Worm (Caenorhabditis elegans) whole organism, late embryonic: ENCODE data around the gene Y41C4A.11.

Source experiments
- K02D7.2 ChIP-seq: sonication (generic microtip); optimal IDR thresholded peaks from 2 replicates; lab custom pipeline; 2017; ENCODE audit warnings: mild to moderate bottlenecking, missing genetic modification characterization, missing compliant biosample characterization
- hlh-8 ChIP-seq: sonication (generic microtip); optimal IDR thresholded peaks from 2 replicates; lab custom pipeline; 2016; ENCODE audit warnings: missing genotype, missing genetic modification characterization, missing compliant biosample characterization
- lin-11 ChIP-seq: fragments of 200-800 bp; sonication (Bioruptor generic); optimal IDR thresholded peaks from 2 replicates; lab custom pipeline; 2018; ENCODE audit warnings: mild to moderate bottlenecking, missing genetic modification characterization, missing compliant biosample characterization
- nhr-11 ChIP-seq: fragments of 150-350 bp; optimal IDR thresholded peaks from 2 replicates; lab custom pipeline; 2014; ENCODE audit warnings: missing biosample characterization, missing genetic modification characterization
- sox-4 ChIP-seq: sonication (generic microtip); optimal IDR thresholded peaks from 2 replicates; lab custom pipeline; 2017; ENCODE audit warnings: mild to moderate bottlenecking, missing genetic modification characterization, inconsistent platforms, missing compliant biosample characterization
- unc-86 ChIP-seq: sonication (generic microtip); optimal IDR thresholded peaks from 2 replicates; lab custom pipeline; 2016; ENCODE audit warnings: missing genetic modification characterization, missing compliant biosample characterization

- TF ChIP-seq K02D7.2 (tag; lab: Kevin White, UChicago) (no peak), unc-86 (tag; lab: Kevin White, UChicago) (no peak), lin-11 (tag; lab: Kevin White, UChicago) (no peak), sox-4 (no peak), hlh-8 (peak; percentile 77), nhr-11 (tag; lab: Kevin White, UChicago) (no peak)
Measured at ce11 chrIII:11746718-11747117, 27.1 kb downstream of the Y41C4A.11 start, which contains the start of gene mrt-2.
